3 worm cellular contexts compared by ENCODE assay signal in genomic region chrIV:9051036-9051435, ce11.
TF ChIP-seq lines count a peak whose summit lies in the region.

No protein-coding gene starts in this region.

TF ChIP-seq in whole organism, L1 larva, 84 proteins besides CTCF, POLR2A, EP300 and RAD21:
- no peak for TF ChIP-seq nhr-28 (tag; optimal IDR thresholded peaks at IDR 0.05; lab: Kevin White, UChicago)
- no peak for TF ChIP-seq mef-2 (tag; optimal IDR thresholded peaks at IDR 0.05; lab: Kevin White, UChicago)
- no peak for TF ChIP-seq pax-3 (tag; optimal IDR thresholded peaks at IDR 0.05; lab: Kevin White, UChicago)
- TF ChIP-seq sox-4 (tag; optimal IDR thresholded peaks at IDR 0.05; lab: Kevin White, UChicago): no peak
- peak; percentile 73 for TF ChIP-seq skn-1 (tag; optimal IDR thresholded peaks at IDR 0.05; lab: Kevin White, UChicago)
- TF ChIP-seq nhr-85 (tag; lab: Kevin White, UChicago): peak; percentile 53

TF ChIP-seq in whole organism, L2 larva, 48 proteins besides CTCF, POLR2A, EP300 and RAD21:
- TF ChIP-seq C34F6.9 (tag; optimal IDR thresholded peaks at IDR 0.05; lab: Kevin White, UChicago) (no peak), nhr-25 (tag; optimal IDR thresholded peaks at IDR 0.05; lab: Kevin White, UChicago) (peak; percentile 30)

TF ChIP-seq in whole organism, L4 larva, 104 proteins besides CTCF, POLR2A, EP300 and RAD21:
- TF ChIP-seq dmd-8 (GFP tag; IDR thresholded peaks at IDR 0.05; lab: Robert Waterston, UW) (no peak), nhr-41 (GFP tag; IDR thresholded peaks at IDR 0.05; lab: Robert Waterston, UW) (no peak), aha-1 (tag; lab: Kevin White, UChicago) (peak; percentile 83), daf-19 (GFP tag; conservative IDR thresholded peaks at IDR 0.05; lab: Robert Waterston, UW) (no peak), mep-1 (tag; optimal IDR thresholded peaks at IDR 0.05; lab: Kevin White, UChicago) (no peak), zfp-3 (GFP tag; conservative IDR thresholded peaks at IDR 0.05; lab: Robert Waterston, UW) (no peak), hlh-11 (tag; optimal IDR thresholded peaks at IDR 0.05; lab: Kevin White, UChicago) (no peak), dmd-6 (GFP tag; IDR thresholded peaks at IDR 0.05; lab: Robert Waterston, UW) (no peak), duxl-1 (tag; optimal IDR thresholded peaks at IDR 0.05; lab: Kevin White, UChicago; ENCODE audit: poor library complexity) (no peak), nhr-76 (tag; optimal IDR thresholded peaks at IDR 0.05; lab: Kevin White, UChicago) (no peak), dve-1 (tag; optimal IDR thresholded peaks at IDR 0.05; lab: Kevin White, UChicago; ENCODE audit: insufficient read depth) (no peak), T26A8.4 (GFP tag; IDR thresholded peaks at IDR 0.05; lab: Robert Waterston, UW) (no peak), D1046.2 (GFP tag; IDR thresholded peaks at IDR 0.05; lab: Robert Waterston, UW) (no peak), unc-62 (GFP tag; optimal IDR thresholded peaks at IDR 0.05 in 1 of 2; lab: Kevin White, UChicago) (no peak), unc-62 (tag; optimal IDR thresholded peaks at IDR 0.05; lab: Kevin White, UChicago) (no peak), set-16 (GFP tag; IDR thresholded peaks at IDR 0.05; lab: Robert Waterston, UW) (no peak), tag-97 (GFP tag; IDR thresholded peaks at IDR 0.05; lab: Robert Waterston, UW) (no peak), nhr-102 (tag; optimal IDR thresholded peaks at IDR 0.05; lab: Kevin White, UChicago) (no peak), hlh-30 (tag; optimal IDR thresholded peaks at IDR 0.05; lab: Kevin White, UChicago; ENCODE audit: insufficient read depth) (peak; percentile 23), F37D6.2 (tag; optimal IDR thresholded peaks at IDR 0.05; lab: Kevin White, UChicago) (no peak), pha-4 (GFP tag; IDR thresholded peaks at IDR 0.05; lab: Robert Waterston, UW) (no peak), pha-4 (tag; optimal IDR thresholded peaks at IDR 0.05; lab: Kevin White, UChicago) (no peak), ceh-62 (tag; optimal IDR thresholded peaks at IDR 0.05; lab: Kevin White, UChicago) (no peak), nhr-28 (tag; optimal IDR thresholded peaks at IDR 0.05; lab: Kevin White, UChicago) (peak; percentile 77), F44E2.7 (GFP tag; IDR thresholded peaks at IDR 0.05; lab: Robert Waterston, UW) (no peak)
TF ChIP-seq in whole organism, L4 larva: peak in this region for 3.

Comparison
In these comparisons a context has a peak if more than half of its experiments do, and no peak if none do; other contexts are left out.
1. Of the 29 proteins assayed by ChIP-seq in both whole organism, L4 larva and whole organism, L1 larva: peak only in whole organism, L4 larva: aha-1 and nhr-28; only in whole organism, L1 larva: skn-1; in both: none; in neither: 26.